Fruit fly (Drosophila melanogaster): ENCODE results near the gene CG14137.

dm6 chr3L:11580919-11581318 is 18.9 kb downstream of the CG14137 start, which contains the start of gene CG43391:
- TF ChIP-seq psq (optimal IDR thresholded peaks at IDR 0.05) (no peak), insv (optimal IDR thresholded peaks at IDR 0.05) (no peak), h (optimal IDR thresholded peaks at IDR 0.05) (no peak), Myc (optimal IDR thresholded peaks at IDR 0.05) (no peak)
